Worm (Caenorhabditis elegans) whole organism, L2 larva: Measurements from ENCODE around the gene F26G1.1.

Source experiments
- C34F6.9 ChIP-seq: fragments of 150-350 bp; optimal IDR thresholded peaks from 2 replicates; lab custom pipeline; 2014; ENCODE audit warnings: missing biosample characterization, missing genetic modification characterization
- F13H6.1 ChIP-seq: sonication (generic microtip); optimal IDR thresholded peaks from 2 replicates; lab custom pipeline; 2016; ENCODE audit warnings: missing genetic modification characterization, missing compliant biosample characterization
- Y55F3AM.14 ChIP-seq: fragments of 200-800 bp; sonication (Bioruptor generic); optimal IDR thresholded peaks from 2 replicates; lab custom pipeline; 2018; ENCODE audit warnings: mild to moderate bottlenecking, missing genetic modification characterization, missing compliant biosample characterization
- ZK546.5 ChIP-seq: sonication (generic microtip); optimal IDR thresholded peaks from 2 replicates; lab custom pipeline; 2017; ENCODE audit warnings: missing biosample characterization, missing genetic modification characterization
- ama-1 ChIP-seq: fragments of 150-350 bp; optimal IDR thresholded peaks from 2 replicates; lab custom pipeline; 2018; ENCODE audit warnings: inconsistent platforms
- blmp-1 ChIP-seq: sonication (generic microtip); optimal IDR thresholded peaks from 2 replicates; lab custom pipeline; 2017; ENCODE audit warnings: missing genetic modification characterization, mild to moderate bottlenecking, missing compliant biosample characterization, antibody characterized with exemption, moderate library complexity; ENCODE audit not compliant: insufficient read depth
- ceh-16 ChIP-seq: fragments of 150-350 bp; optimal IDR thresholded peaks from 2 replicates; lab custom pipeline; 2014; ENCODE audit warnings: missing biosample characterization, missing genetic modification characterization
- ceh-82 ChIP-seq: fragments of 150-350 bp; optimal IDR thresholded peaks from 2 replicates; lab custom pipeline; 2014; ENCODE audit warnings: missing biosample characterization, missing genetic modification characterization
- crh-2 ChIP-seq: sonication (generic microtip); optimal IDR thresholded peaks from 2 replicates; lab custom pipeline; 2017; ENCODE audit warnings: missing biosample characterization, missing genetic modification characterization
- egl-27 ChIP-seq: sonication (generic microtip); optimal IDR thresholded peaks from 3 replicates; lab custom pipeline; 2017; ENCODE audit warnings: missing biosample characterization, missing genetic modification reagents, missing genetic modification characterization
- elt-3 ChIP-seq: sonication (generic microtip); optimal IDR thresholded peaks from 2 replicates; lab custom pipeline; 2017; ENCODE audit warnings: missing biosample characterization, missing genetic modification characterization
- fos-1 ChIP-seq: fragments of 150-350 bp; optimal IDR thresholded peaks from 2 replicates; lab custom pipeline; 2014; ENCODE audit warnings: missing biosample characterization, missing genetic modification characterization
- gmeb-1 ChIP-seq: fragments of 150-350 bp; optimal IDR thresholded peaks from 2 replicates; lab custom pipeline; 2014; ENCODE audit warnings: missing biosample characterization, missing genetic modification characterization
- lin-11 ChIP-seq: fragments of 150-350 bp; sonication (generic microtip); optimal IDR thresholded peaks from 2 replicates; lab custom pipeline; 2014; ENCODE audit warnings: missing biosample characterization, missing genetic modification characterization, inconsistent platforms, mixed read lengths
- lin-13 ChIP-seq: fragments of 150-350 bp; optimal IDR thresholded peaks from 2 replicates; lab custom pipeline; 2014; ENCODE audit warnings: missing biosample characterization, missing genetic modification reagents, missing genetic modification characterization
- lsy-2 ChIP-seq, 2 experiments: fragments of 150-350 bp in 1 of 2; sonication (generic microtip) in 1 of 2; optimal IDR thresholded peaks; 2 replicates each; lab custom pipeline; 2014 to 2017; ENCODE audit warnings: missing biosample characterization in 2 of 2, missing genetic modification characterization in 2 of 2
- mab-5 ChIP-seq: fragments of 150-350 bp; optimal IDR thresholded peaks from 2 replicates; lab custom pipeline; 2014; ENCODE audit warnings: missing biosample characterization, missing genetic modification characterization
- mdl-1 ChIP-seq, 2 experiments: fragments of 150-350 bp in 1 of 2; sonication (generic microtip) in 1 of 2; optimal IDR thresholded peaks; 2 replicates each; lab custom pipeline; 2017; ENCODE audit warnings: missing biosample characterization in 2 of 2, missing genetic modification characterization in 2 of 2
- nhr-10 ChIP-seq: sonication (generic microtip); optimal IDR thresholded peaks from 2 replicates; lab custom pipeline; 2017; ENCODE audit warnings: missing biosample characterization, missing genetic modification characterization
- nhr-11 ChIP-seq: fragments of 150-350 bp; optimal IDR thresholded peaks from 2 replicates; lab custom pipeline; 2014; ENCODE audit warnings: missing biosample characterization, missing genetic modification characterization
- nhr-129 ChIP-seq: fragments of 150-350 bp; optimal IDR thresholded peaks from 2 replicates; lab custom pipeline; 2014; ENCODE audit warnings: missing biosample characterization, missing genetic modification characterization
- nhr-21 ChIP-seq: fragments of 150-350 bp; optimal IDR thresholded peaks from 2 replicates; lab custom pipeline; 2014; ENCODE audit warnings: missing biosample characterization, missing genetic modification characterization
- nhr-25 ChIP-seq: fragments of 150-350 bp; sonication (generic microtip); optimal IDR thresholded peaks from 3 replicates; lab custom pipeline; 2014; ENCODE audit warnings: missing biosample characterization, missing genetic modification characterization
- nhr-6 ChIP-seq: fragments of 150-350 bp; optimal IDR thresholded peaks from 2 replicates; lab custom pipeline; 2014; ENCODE audit warnings: missing biosample characterization, missing genetic modification characterization
- nhr-77 ChIP-seq: fragments of 150-350 bp; optimal IDR thresholded peaks from 2 replicates; lab custom pipeline; 2014; ENCODE audit warnings: missing biosample characterization, missing genetic modification characterization
- peb-1 ChIP-seq: fragments of 150-350 bp; optimal IDR thresholded peaks from 2 replicates; lab custom pipeline; 2014; ENCODE audit warnings: missing biosample characterization, missing genetic modification characterization
- sem-4 ChIP-seq: fragments of 150-350 bp; optimal IDR thresholded peaks from 2 replicates; lab custom pipeline; 2014; ENCODE audit warnings: missing biosample characterization, missing genetic modification reagents, missing genetic modification characterization
- sma-3 ChIP-seq: sonication (generic microtip); optimal IDR thresholded peaks from 2 replicates; lab custom pipeline; 2016; ENCODE audit warnings: missing genetic modification reagents, missing genetic modification characterization, missing compliant biosample characterization
- sma-9 ChIP-seq, 2 experiments: fragments of 150-350 bp in 1 of 2; sonication (generic microtip) in 1 of 2; optimal IDR thresholded peaks; 2 replicates each; lab custom pipeline; 2014 to 2016; ENCODE audit warnings: missing genetic modification characterization in 2 of 2, mild to moderate bottlenecking in 1 of 2, missing biosample characterization in 1 of 2, missing compliant biosample characterization in 1 of 2, missing genetic modification reagents in 1 of 2, moderate library complexity in 1 of 2
- unc-39 ChIP-seq: fragments of 150-350 bp; optimal IDR thresholded peaks from 2 replicates; lab custom pipeline; 2014; ENCODE audit warnings: missing biosample characterization, missing genetic modification characterization
- unc-55 ChIP-seq: fragments of 150-350 bp; sonication (generic microtip); optimal IDR thresholded peaks from 3 replicates; lab custom pipeline; 2014; ENCODE audit warnings: missing biosample characterization, missing genetic modification reagents, missing genetic modification characterization
- unc-62 ChIP-seq: fragments of 150-350 bp; optimal IDR thresholded peaks from 2 replicates; lab custom pipeline; 2014; ENCODE audit warnings: missing biosample characterization, missing genetic modification reagents, missing genetic modification characterization
- ztf-4 ChIP-seq: fragments of 150-350 bp; optimal IDR thresholded peaks from 2 replicates; lab custom pipeline; 2014; ENCODE audit warnings: missing biosample characterization, missing genetic modification characterization

Gene F26G1.1

ce11 chrII:4791272-4791671 is at the start of gene F26G1.1:
Gene F26G1.1, plus strand, starts transcription at chrII:4791618.
- TF ChIP-seq sma-3 (GFP tag; lab: Kevin White, UChicago) (peak; percentile 78), F13H6.1 (tag; lab: Kevin White, UChicago) (peak; percentile 63), lsy-2 (tag; optimal IDR thresholded peaks at IDR 0.05; lab: Kevin White, UChicago) (peak; percentile 60 to 76), lin-13 (GFP tag; lab: Kevin White, UChicago) (peak; percentile 15), nhr-6 (tag; lab: Kevin White, UChicago) (no peak), crh-2 (peak; percentile 26), C34F6.9 (tag; lab: Kevin White, UChicago) (peak; percentile 55), sma-9 (GFP tag; optimal IDR thresholded peaks at IDR 0.05; lab: Kevin White, UChicago) (peak; percentile 76), sma-9 (tag; optimal IDR thresholded peaks at IDR 0.05; lab: Kevin White, UChicago) (no peak), mab-5 (tag; lab: Kevin White, UChicago) (peak; percentile 51), gmeb-1 (tag; lab: Kevin White, UChicago) (peak; percentile 94), sem-4 (tag; lab: Kevin White, UChicago) (no peak)

- TF ChIP-seq ztf-4 (tag; lab: Kevin White, UChicago) (peak; percentile 50), nhr-21 (tag; lab: Kevin White, UChicago) (peak; percentile 90), ZK546.5 (tag; lab: Kevin White, UChicago) (no peak), nhr-11 (tag; lab: Kevin White, UChicago) (peak; percentile 43), sma-9 (GFP tag; optimal IDR thresholded peaks at IDR 0.05; lab: Kevin White, UChicago) (peak; percentile 96), sma-9 (tag; optimal IDR thresholded peaks at IDR 0.05; lab: Kevin White, UChicago) (peak; percentile 3), nhr-129 (peak; percentile 13), sma-3 (GFP tag; lab: Kevin White, UChicago) (peak; percentile 85), gmeb-1 (tag; lab: Kevin White, UChicago) (peak; percentile 33), nhr-25 (tag; lab: Kevin White, UChicago) (peak; percentile 80), peb-1 (tag; lab: Kevin White, UChicago) (no peak), fos-1 (tag; lab: Kevin White, UChicago) (peak; percentile 39), lin-11 (no peak), egl-27 (tag; lab: Kevin White, UChicago) (peak; percentile 78), mdl-1 (tag; optimal IDR thresholded peaks at IDR 0.05; lab: Kevin White, UChicago) (peak in 1 of 2 experiments; percentile 2), ama-1 (lab: Kevin White, UChicago) (no peak), mab-5 (tag; lab: Kevin White, UChicago) (no peak), blmp-1 (tag; lab: Kevin White, UChicago) (peak; percentile 88), Y55F3AM.14 (GFP tag; lab: Kevin White, UChicago) (no peak), elt-3 (tag; lab: Kevin White, UChicago) (no peak), crh-2 (peak; percentile 44), lsy-2 (tag; optimal IDR thresholded peaks at IDR 0.05; lab: Kevin White, UChicago) (peak in 1 of 2 experiments; percentile 37), F13H6.1 (tag; lab: Kevin White, UChicago) (no peak)
These were observed 46.1 kb upstream of the F26G1.1 start for ce11 chrII:4745281-4745680.

- TF ChIP-seq nhr-25 (tag; lab: Kevin White, UChicago), result peak; percentile 18
- TF ChIP-seq mdl-1 (tag; optimal IDR thresholded peaks at IDR 0.05; lab: Kevin White, UChicago), result no peak
- TF ChIP-seq unc-55 (GFP tag; lab: Kevin White, UChicago), result no peak
- no peak for TF ChIP-seq ama-1 (lab: Kevin White, UChicago)
- no peak for TF ChIP-seq ceh-16 (tag; lab: Kevin White, UChicago)
- peak; percentile 33 for TF ChIP-seq nhr-21 (tag; lab: Kevin White, UChicago)
- no peak for TF ChIP-seq ceh-82 (tag; lab: Kevin White, UChicago)
- TF ChIP-seq nhr-6 (tag; lab: Kevin White, UChicago), result no peak
- TF ChIP-seq lsy-2 (tag; optimal IDR thresholded peaks at IDR 0.05; lab: Kevin White, UChicago), result peak in 1 of 2 experiments; percentile 4
- TF ChIP-seq sma-9 (GFP tag; optimal IDR thresholded peaks at IDR 0.05; lab: Kevin White, UChicago), result peak; percentile 40
- no peak for TF ChIP-seq sma-9 (tag; optimal IDR thresholded peaks at IDR 0.05; lab: Kevin White, UChicago)
- TF ChIP-seq nhr-129, result no peak
- TF ChIP-seq sma-3 (GFP tag; lab: Kevin White, UChicago), result peak; percentile 12
These were observed 44.4 kb upstream of the F26G1.1 start for ce11 chrII:4747063-4747462.

- TF ChIP-seq unc-39 (tag; lab: Kevin White, UChicago), result no peak
- TF ChIP-seq lin-13 (GFP tag; lab: Kevin White, UChicago), result no peak
- peak; percentile 28 for TF ChIP-seq gmeb-1 (tag; lab: Kevin White, UChicago)
- peak; percentile 69 for TF ChIP-seq crh-2
- TF ChIP-seq sma-9 (GFP tag; optimal IDR thresholded peaks at IDR 0.05; lab: Kevin White, UChicago), result peak; percentile 31
- TF ChIP-seq sma-9 (tag; optimal IDR thresholded peaks at IDR 0.05; lab: Kevin White, UChicago), result no peak
- no peak for TF ChIP-seq ztf-4 (tag; lab: Kevin White, UChicago)
- TF ChIP-seq lin-11, result no peak
- TF ChIP-seq F13H6.1 (tag; lab: Kevin White, UChicago), result no peak
- no peak for TF ChIP-seq nhr-77 (tag; lab: Kevin White, UChicago)
- TF ChIP-seq nhr-10 (tag; lab: Kevin White, UChicago), result no peak
- no peak for TF ChIP-seq mdl-1 (tag; optimal IDR thresholded peaks at IDR 0.05; lab: Kevin White, UChicago)
- TF ChIP-seq nhr-25 (tag; lab: Kevin White, UChicago), result peak; percentile 28
- no peak for TF ChIP-seq elt-3 (tag; lab: Kevin White, UChicago)
- no peak for TF ChIP-seq unc-62 (GFP tag; lab: Kevin White, UChicago)
These were observed 43.7 kb upstream of the F26G1.1 start for ce11 chrII:4747697-4748096.
